Fruit fly (Drosophila melanogaster) whole organism, pupa: ENCODE data around the gene CG7550.

Experiments
- CG12605 ChIP-seq: fragments of 200-800 bp; sonication (Bioruptor generic); IDR thresholded peaks from 2 replicates; pipeline ENCODE4 v1.3.6; 2022; ENCODE audit warnings: missing biosample characterization, missing genetic modification characterization
- CG13204 ChIP-seq: fragments of 200-800 bp; sonication (Bioruptor generic); optimal IDR thresholded peaks from 2 replicates; lab custom pipeline; 2018; ENCODE audit warnings: missing biosample characterization, mild to moderate bottlenecking, missing genetic modification characterization, moderate library complexity
- CG15710 ChIP-seq: fragments of 200-800 bp; sonication (Bioruptor generic); optimal IDR thresholded peaks from 2 replicates; lab custom pipeline; 2018; ENCODE audit warnings: missing biosample characterization, mild to moderate bottlenecking, missing genetic modification characterization, moderate library complexity
- CG32121 ChIP-seq: fragments of 200-800 bp; sonication (Bioruptor generic); IDR thresholded peaks from 2 replicates; pipeline ENCODE4 v1.3.6; 2022; ENCODE audit warnings: missing biosample characterization, missing genetic modification characterization
- CG34367 ChIP-seq: fragments of 200-800 bp; sonication (Bioruptor generic); optimal IDR thresholded peaks from 2 replicates; lab custom pipeline; 2018; ENCODE audit warnings: missing biosample characterization, mild to moderate bottlenecking, missing genetic modification characterization
- CG4496 ChIP-seq: fragments of 200-800 bp; sonication (Bioruptor generic); IDR thresholded peaks from 3 replicates; pipeline ENCODE4 v1.3.6; 2022; ENCODE audit warnings: missing biosample characterization, missing genetic modification characterization
- CG8301 ChIP-seq: fragments of 200-800 bp; sonication (Bioruptor generic); optimal IDR thresholded peaks from 2 replicates; lab custom pipeline; 2018; ENCODE audit warnings: missing biosample characterization, mild to moderate bottlenecking, missing genetic modification characterization
- D1 ChIP-seq: fragments of 200-800 bp; sonication (Bioruptor generic); optimal IDR thresholded peaks from 2 replicates; lab custom pipeline; 2018; ENCODE audit warnings: missing biosample characterization, mild to moderate bottlenecking, missing genetic modification characterization, moderate library complexity
- EcR ChIP-seq: fragments of 200-800 bp; sonication (Bioruptor generic); optimal IDR thresholded peaks from 3 replicates; lab custom pipeline; 2019; ENCODE audit warnings: missing biosample characterization, missing genetic modification characterization, mild to moderate bottlenecking, moderate library complexity, missing genetic modification reagents
- Ets98B ChIP-seq: fragments of 200-800 bp; sonication (Bioruptor generic); IDR thresholded peaks from 2 replicates; pipeline ENCODE4 v1.3.6; 2022; ENCODE audit warnings: missing biosample characterization, missing genetic modification characterization
- Snoo ChIP-seq: fragments of 200-800 bp; sonication (Bioruptor generic); optimal IDR thresholded peaks from 3 replicates; lab custom pipeline; 2017; ENCODE audit warnings: missing biosample characterization, mild to moderate bottlenecking, missing genetic modification characterization, inconsistent platforms
- fd96Ca ChIP-seq: fragments of 200-800 bp; sonication (Bioruptor generic); IDR thresholded peaks from 3 replicates; pipeline ENCODE4 v1.3.6; 2022; ENCODE audit warnings: missing biosample characterization, missing genetic modification characterization
- gl ChIP-seq: fragments of 200-800 bp; sonication (Bioruptor generic); optimal IDR thresholded peaks from 2 replicates; lab custom pipeline; 2018; ENCODE audit warnings: missing biosample characterization, mild to moderate bottlenecking, missing genetic modification characterization
- rn ChIP-seq: fragments of 200-800 bp; sonication (Bioruptor generic); IDR thresholded peaks from 2 replicates; pipeline ENCODE4 v1.3.6; 2022; ENCODE audit warnings: missing biosample characterization, missing genetic modification characterization

DNA sequence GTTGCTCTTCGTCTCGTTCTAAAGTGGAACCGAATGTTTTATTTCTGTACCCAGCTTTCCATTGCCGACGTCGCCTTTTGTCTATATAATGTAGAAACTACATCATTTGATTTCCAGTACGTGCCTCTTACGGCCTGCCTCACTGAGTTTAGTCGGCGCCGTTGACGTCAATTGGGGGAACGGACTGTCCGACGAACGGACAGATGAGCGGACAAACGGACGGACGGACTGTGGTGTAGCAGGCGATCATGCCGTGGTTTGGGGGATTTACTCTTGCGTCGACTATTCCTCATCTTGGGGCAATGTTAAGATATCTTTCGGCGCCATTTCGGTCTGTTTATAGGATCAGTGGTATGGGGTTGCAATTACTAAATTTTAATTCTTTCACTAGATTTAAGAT, 43.5 kb downstream of the CG7550 start:
- TF ChIP-seq gl (tag; lab: Kevin White, UChicago) (no peak), CG34367 (tag; lab: Kevin White, UChicago) (no peak), D1 (no peak), CG4496 (GFP tag; lab: Robert Waterston, UW) (no peak), rn (GFP tag; lab: Robert Waterston, UW) (no peak), CG15710 (tag; lab: Kevin White, UChicago) (no peak), CG12605 (GFP tag; lab: Robert Waterston, UW) (no peak), EcR (no peak), fd96Ca (GFP tag; lab: Robert Waterston, UW) (no peak), Snoo (no peak), Ets98B (GFP tag; lab: Robert Waterston, UW) (no peak), CG8301 (tag; lab: Kevin White, UChicago) (no peak), CG13204 (no peak), CG32121 (GFP tag; lab: Robert Waterston, UW) (no peak)
